Worm (Caenorhabditis elegans) whole organism, early embryonic: ENCODE results near the gene eif-2A.

Source experiments
- B0310.2 ChIP-seq: sonication (generic microtip); optimal IDR thresholded peaks from 2 replicates; lab custom pipeline; 2016; ENCODE audit warnings: mild to moderate bottlenecking, missing genetic modification characterization, missing compliant biosample characterization
- F13C5.2 ChIP-seq: sonication (generic microtip); optimal IDR thresholded peaks from 2 replicates; lab custom pipeline; 2017; ENCODE audit warnings: mild to moderate bottlenecking, missing genetic modification characterization, inconsistent platforms, missing compliant biosample characterization
- ama-1 ChIP-seq: fragments of 150-350 bp; optimal IDR thresholded peaks from 2 replicates; lab custom pipeline; 2014
- ceh-13 ChIP-seq: fragments of 200-800 bp; sonication (Bioruptor generic); optimal IDR thresholded peaks from 2 replicates; lab custom pipeline; 2018; ENCODE audit warnings: mild to moderate bottlenecking, missing genetic modification characterization, missing compliant biosample characterization
- ets-7 ChIP-seq: sonication (generic microtip); optimal IDR thresholded peaks from 2 replicates; lab custom pipeline; 2016; ENCODE audit warnings: missing genotype, missing genetic modification characterization, missing compliant biosample characterization
- flt-1 ChIP-seq: fragments of 200-800 bp; sonication (Bioruptor generic); IDR thresholded peaks from 2 replicates; pipeline ENCODE4 v1.3.6; 2022; ENCODE audit warnings: missing genetic modification characterization, missing compliant biosample characterization
- hmbx-1 ChIP-seq: sonication (generic microtip); optimal IDR thresholded peaks from 2 replicates; lab custom pipeline; 2016; ENCODE audit warnings: mild to moderate bottlenecking, missing genetic modification characterization, missing compliant biosample characterization
- hmg-4 ChIP-seq: fragments of 200-800 bp; sonication (Bioruptor generic); optimal IDR thresholded peaks from 2 replicates; lab custom pipeline; 2018; ENCODE audit warnings: mild to moderate bottlenecking, missing genetic modification characterization, missing compliant biosample characterization
- hnd-1 ChIP-seq: sonication (generic microtip); optimal IDR thresholded peaks from 2 replicates; lab custom pipeline; 2016; ENCODE audit warnings: missing genetic modification characterization, missing compliant biosample characterization
- pes-1 ChIP-seq: fragments of 200-800 bp; sonication (Bioruptor generic); IDR thresholded peaks from 2 replicates; pipeline ENCODE4 v1.3.6; 2022; ENCODE audit warnings: missing genetic modification reagents, missing genetic modification characterization, missing compliant biosample characterization
- scrt-1 ChIP-seq: fragments of 200-800 bp; sonication (Bioruptor generic); IDR thresholded peaks from 2 replicates; pipeline ENCODE4 v1.3.6; 2022; ENCODE audit warnings: missing genetic modification characterization, missing compliant biosample characterization
- sea-1 ChIP-seq: fragments of 200-800 bp; sonication (Bioruptor generic); conservative IDR thresholded peaks from 2 replicates; pipeline ENCODE4 v1.3.6; 2022; ENCODE audit warnings: missing genetic modification characterization, missing compliant biosample characterization
- tbx-11 ChIP-seq: fragments of 200-800 bp; sonication (Bioruptor generic); IDR thresholded peaks from 2 replicates; pipeline ENCODE4 v1.3.6; 2022; ENCODE audit warnings: missing genetic modification characterization, missing compliant biosample characterization
- tbx-37 ChIP-seq: fragments of 200-800 bp; sonication (Bioruptor generic); conservative IDR thresholded peaks from 2 replicates; pipeline ENCODE4 v1.3.6; 2022; ENCODE audit warnings: missing genetic modification reagents, missing genetic modification characterization, missing compliant biosample characterization

DNA sequence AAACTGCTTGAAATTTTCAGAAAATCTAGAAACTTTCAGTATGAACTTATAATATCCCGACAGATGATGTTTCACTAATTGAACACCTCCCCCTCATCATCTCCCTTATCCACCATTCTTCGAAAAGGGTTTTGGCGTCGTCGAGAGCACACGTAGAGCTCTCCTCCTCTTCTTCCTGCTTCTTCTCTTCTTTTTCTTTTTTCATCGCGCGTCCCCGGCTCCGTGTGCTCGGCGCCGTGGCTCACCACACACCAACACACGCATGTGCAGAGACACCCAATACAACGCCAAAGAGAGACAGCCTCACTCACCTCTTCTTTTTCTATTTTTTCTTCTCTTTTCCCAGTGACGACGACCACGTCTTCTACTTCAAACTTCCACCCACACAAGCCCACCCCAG lies 37.1 kb upstream of the eif-2A start:
- no peak for TF ChIP-seq pes-1 (GFP tag; lab: Robert Waterston, UW)
- TF ChIP-seq tbx-37 (GFP tag; lab: Robert Waterston, UW) = no peak
- no peak for TF ChIP-seq F13C5.2 (tag; lab: Kevin White, UChicago)
- no peak for TF ChIP-seq ama-1 (lab: Kevin White, UChicago)
- no peak for TF ChIP-seq sea-1 (GFP tag; lab: Robert Waterston, UW)
- TF ChIP-seq hnd-1 (tag; lab: Kevin White, UChicago) = no peak
- no peak for TF ChIP-seq tbx-11 (GFP tag; lab: Robert Waterston, UW)
- TF ChIP-seq ceh-13 (GFP tag; lab: Kevin White, UChicago) = no peak
- no peak for TF ChIP-seq scrt-1
- TF ChIP-seq hmg-4 = no peak
- no peak for TF ChIP-seq flt-1 (GFP tag; lab: Robert Waterston, UW)
- no peak for TF ChIP-seq hmbx-1
- TF ChIP-seq ets-7 (tag; lab: Kevin White, UChicago) = no peak
- no peak for TF ChIP-seq B0310.2 (tag; lab: Kevin White, UChicago)
